Worm (Caenorhabditis elegans) whole organism, young adult: Measurements from ENCODE around the gene pap-1.

Experiments
- F57A8.1 ChIP-seq: fragments of 200-800 bp; sonication (Bioruptor generic); optimal IDR thresholded peaks from 2 replicates; lab custom pipeline; 2018; ENCODE audit warnings: mild to moderate bottlenecking, missing genetic modification characterization, moderate library complexity, missing compliant biosample characterization
- cebp-2 ChIP-seq: fragments of 200-800 bp; sonication (Bioruptor generic); IDR thresholded peaks from 2 replicates; pipeline ENCODE4 v1.3.6; 2022; ENCODE audit warnings: missing genetic modification characterization, missing compliant biosample characterization
- dpff-1 ChIP-seq: sonication (generic microtip); optimal IDR thresholded peaks from 2 replicates; lab custom pipeline; 2017; ENCODE audit warnings: mild to moderate bottlenecking, missing genetic modification characterization, missing compliant biosample characterization
- lsy-27 ChIP-seq: sonication (generic microtip); optimal IDR thresholded peaks from 2 replicates; lab custom pipeline; 2017; ENCODE audit warnings: missing genetic modification characterization, mild to moderate bottlenecking, missing compliant biosample characterization, antibody characterized with exemption, missing genotype, borderline replicate concordance; ENCODE audit not compliant: insufficient read depth
- nfya-2 ChIP-seq: fragments of 200-800 bp; sonication (Bioruptor generic); IDR thresholded peaks from 2 replicates; pipeline ENCODE4 v1.3.6; 2022; ENCODE audit warnings: missing genetic modification reagents, missing genetic modification characterization, missing compliant biosample characterization
- sea-2 ChIP-seq: fragments of 200-800 bp; sonication (Bioruptor generic); IDR thresholded peaks from 2 replicates; pipeline ENCODE4 v1.3.6; 2022; ENCODE audit warnings: missing genetic modification characterization, missing compliant biosample characterization
- unc-62 ChIP-seq: fragments of 150-350 bp; optimal IDR thresholded peaks from 2 replicates; lab custom pipeline; 2014; ENCODE audit warnings: missing biosample characterization, missing genetic modification reagents, missing genetic modification characterization

- TF ChIP-seq unc-62 (GFP tag; lab: Kevin White, UChicago) = no peak
- TF ChIP-seq dpff-1 = no peak
- TF ChIP-seq cebp-2 (GFP tag; lab: Robert Waterston, UW) = no peak
- no peak for TF ChIP-seq F57A8.1 (GFP tag; lab: Kevin White, UChicago)
- no peak for TF ChIP-seq nfya-2 (GFP tag; lab: Robert Waterston, UW)
- no peak for TF ChIP-seq sea-2
- no peak for TF ChIP-seq lsy-27 (tag; lab: Kevin White, UChicago)
These were observed 23.7 kb downstream of the pap-1 start for ce11 chrV:10465478-10465877.
